Worm (Caenorhabditis elegans) whole organism, late embryonic: ENCODE measurements around the gene R13A1.5.
A peak's percentile ranks its signal among the peaks of the same experiment; 100 is the strongest.

Source experiments
- ama-1 ChIP-seq: fragments of 150-350 bp; optimal IDR thresholded peaks from 2 replicates; lab custom pipeline; 2014
- ceh-34 ChIP-seq: sonication (generic microtip); optimal IDR thresholded peaks from 2 replicates; lab custom pipeline; 2016; ENCODE audit warnings: mild to moderate bottlenecking, missing genetic modification characterization, missing compliant biosample characterization
- ceh-48 ChIP-seq: sonication (generic microtip); optimal IDR thresholded peaks from 2 replicates; lab custom pipeline; 2016; ENCODE audit warnings: missing genetic modification characterization, inconsistent platforms, missing compliant biosample characterization
- dve-1 ChIP-seq: sonication (generic microtip); optimal IDR thresholded peaks from 2 replicates; lab custom pipeline; 2017; ENCODE audit warnings: antibody characterized with exemption, mild to moderate bottlenecking, missing genetic modification characterization, missing compliant biosample characterization
- ets-4 ChIP-seq: sonication (generic microtip); optimal IDR thresholded peaks from 2 replicates; lab custom pipeline; 2016; ENCODE audit warnings: missing genetic modification characterization, missing compliant biosample characterization
- gmeb-2 ChIP-seq: sonication (generic microtip); optimal IDR thresholded peaks from 2 replicates; lab custom pipeline; 2016; ENCODE audit warnings: missing genetic modification characterization, inconsistent platforms, missing compliant biosample characterization
- madf-2 ChIP-seq: sonication (generic microtip); optimal IDR thresholded peaks from 2 replicates; lab custom pipeline; 2017; ENCODE audit warnings: missing genetic modification characterization, missing compliant biosample characterization
- nfya-1 ChIP-seq: sonication (generic microtip); optimal IDR thresholded peaks from 2 replicates; lab custom pipeline; 2017; ENCODE audit warnings: missing genetic modification characterization, mild to moderate bottlenecking, missing compliant biosample characterization, antibody characterized with exemption, moderate library complexity
- nhr-11 ChIP-seq: fragments of 150-350 bp; optimal IDR thresholded peaks from 2 replicates; lab custom pipeline; 2014; ENCODE audit warnings: missing biosample characterization, missing genetic modification characterization
- odd-2 ChIP-seq: sonication (generic microtip); optimal IDR thresholded peaks from 2 replicates; lab custom pipeline; 2017; ENCODE audit warnings: antibody characterized with exemption, mild to moderate bottlenecking, missing genetic modification characterization, missing compliant biosample characterization
- pha-4 ChIP-seq: fragments of 150-350 bp; optimal IDR thresholded peaks from 2 replicates; lab custom pipeline; 2018; ENCODE audit warnings: missing biosample characterization, missing genetic modification reagents, missing genetic modification characterization
- pros-1 ChIP-seq: fragments of 150-350 bp; optimal IDR thresholded peaks from 2 replicates; lab custom pipeline; 2014; ENCODE audit warnings: missing biosample characterization, missing genetic modification reagents, missing genetic modification characterization
- ref-2 ChIP-seq: sonication (generic microtip); optimal IDR thresholded peaks from 2 replicates; lab custom pipeline; 2016; ENCODE audit warnings: missing genetic modification characterization, missing compliant biosample characterization
- sdc-2 ChIP-seq: sonication (generic microtip); optimal IDR thresholded peaks from 2 replicates; lab custom pipeline; 2016; ENCODE audit warnings: missing genotype, missing genetic modification characterization, missing compliant biosample characterization

DNA sequence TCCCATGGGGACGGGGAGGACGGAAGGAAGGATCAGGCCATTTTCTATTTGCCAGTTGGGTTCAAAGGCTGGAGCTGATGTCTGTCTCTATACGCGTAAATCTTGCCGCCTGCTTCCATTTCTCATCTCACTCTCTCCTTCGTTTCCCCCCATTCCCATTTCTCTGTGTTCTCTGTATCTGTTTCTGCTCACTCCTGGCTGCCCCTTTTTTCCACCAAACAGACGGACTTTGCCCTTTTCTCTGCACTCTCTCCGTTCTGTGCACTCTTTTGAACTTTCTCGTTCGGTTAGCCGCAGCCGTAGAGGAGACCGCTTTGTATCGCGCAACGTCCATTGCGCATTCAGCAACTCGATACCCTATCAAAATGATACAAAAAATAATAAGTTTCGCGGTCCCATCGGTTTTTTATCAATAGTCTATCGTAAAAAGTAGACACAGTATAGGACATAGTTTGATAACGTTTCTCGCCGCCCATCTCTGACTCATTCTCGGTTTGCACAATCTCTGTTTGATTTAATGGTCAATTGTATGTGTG lies 43.8 kb upstream of the R13A1.5 start:
- TF ChIP-seq pros-1 (tag; lab: Kevin White, UChicago), result no peak
- TF ChIP-seq odd-2 (tag; lab: Kevin White, UChicago), result no peak
- peak; percentile 80 for TF ChIP-seq nfya-1 (tag; lab: Kevin White, UChicago)
- no peak for TF ChIP-seq gmeb-2 (tag; lab: Kevin White, UChicago)
- no peak for TF ChIP-seq ama-1 (lab: Kevin White, UChicago)
- no peak for TF ChIP-seq ceh-48
- TF ChIP-seq dve-1 (tag; lab: Kevin White, UChicago), result no peak
- no peak for TF ChIP-seq madf-2 (tag; lab: Kevin White, UChicago)
- peak; percentile 83 for TF ChIP-seq ceh-34 (tag; lab: Kevin White, UChicago)
- peak; percentile 47 for TF ChIP-seq sdc-2 (tag; lab: Kevin White, UChicago)
- peak; percentile 45 for TF ChIP-seq ref-2 (tag; lab: Kevin White, UChicago)
- TF ChIP-seq pha-4 (tag; lab: Kevin White, UChicago), result no peak
- no peak for TF ChIP-seq nhr-11
- peak; percentile 12 for TF ChIP-seq ets-4 (tag; lab: Kevin White, UChicago)
